Worm (Caenorhabditis elegans): ENCODE measurements around the gene sshk-1.

sshk-1 gene

ce11 chrV:20815842-20816241, at the start of gene sshk-1:
Gene sshk-1, plus strand, starts transcription at chrV:20816142.
- TF ChIP-seq tab-1 (GFP tag; IDR thresholded peaks at IDR 0.05) (no peak), ref-1 (GFP tag; conservative IDR thresholded peaks at IDR 0.05) (no peak), flt-1 (GFP tag; IDR thresholded peaks at IDR 0.05) (no peak), ztf-29 (GFP tag; IDR thresholded peaks at IDR 0.05) (no peak)

ce11 chrV:20770061-20770460, 45.9 kb upstream of the sshk-1 start, which contains the start of gene elp-1:
Gene elp-1, minus strand, starts transcription at chrV:20770161.
- TF ChIP-seq flt-1 (GFP tag; IDR thresholded peaks at IDR 0.05), result no peak
- no peak for TF ChIP-seq tab-1 (GFP tag; IDR thresholded peaks at IDR 0.05)
- no peak for TF ChIP-seq cog-1 (tag; optimal IDR thresholded peaks at IDR 0.05)
- no peak for TF ChIP-seq klf-2 (GFP tag; conservative IDR thresholded peaks at IDR 0.05)
- no peak for TF ChIP-seq T22C8.4 (GFP tag; IDR thresholded peaks at IDR 0.05)
- TF ChIP-seq ref-1 (GFP tag; conservative IDR thresholded peaks at IDR 0.05), result no peak
- no peak for TF ChIP-seq med-1 (GFP tag; optimal IDR thresholded peaks at IDR 0.05; ENCODE audit: insufficient read depth)
- TF ChIP-seq ztf-29 (GFP tag; IDR thresholded peaks at IDR 0.05), result no peak
- TF ChIP-seq ztf-23 (GFP tag; IDR thresholded peaks at IDR 0.05), result no peak

ce11 chrV:20770846-20771245, 45.1 kb upstream of the sshk-1 start:
- TF ChIP-seq ztf-29 (GFP tag; IDR thresholded peaks at IDR 0.05), result no peak
- TF ChIP-seq med-1 (GFP tag; optimal IDR thresholded peaks at IDR 0.05; ENCODE audit: insufficient read depth), result no peak
- TF ChIP-seq ztf-23 (GFP tag; IDR thresholded peaks at IDR 0.05), result no peak

- TF ChIP-seq flt-1 (GFP tag; IDR thresholded peaks at IDR 0.05) (no peak), ztf-23 (GFP tag; IDR thresholded peaks at IDR 0.05) (no peak), ref-1 (GFP tag; conservative IDR thresholded peaks at IDR 0.05) (no peak), tab-1 (GFP tag; IDR thresholded peaks at IDR 0.05) (no peak), cog-1 (tag; optimal IDR thresholded peaks at IDR 0.05) (no peak), klf-2 (GFP tag; conservative IDR thresholded peaks at IDR 0.05) (no peak), T22C8.4 (GFP tag; IDR thresholded peaks at IDR 0.05) (no peak), ztf-29 (GFP tag; IDR thresholded peaks at IDR 0.05) (no peak)
These were observed 44.2 kb upstream of the sshk-1 start for ce11 chrV:20771702-20772101.

- TF ChIP-seq med-1 (GFP tag; optimal IDR thresholded peaks at IDR 0.05; ENCODE audit: insufficient read depth), result no peak
- no peak for TF ChIP-seq ztf-29 (GFP tag; IDR thresholded peaks at IDR 0.05)
- no peak for TF ChIP-seq T22C8.4 (GFP tag; IDR thresholded peaks at IDR 0.05)
- no peak for TF ChIP-seq tab-1 (GFP tag; IDR thresholded peaks at IDR 0.05)
- no peak for TF ChIP-seq flt-1 (GFP tag; IDR thresholded peaks at IDR 0.05)
- no peak for TF ChIP-seq ref-1 (GFP tag; conservative IDR thresholded peaks at IDR 0.05)
- TF ChIP-seq ztf-23 (GFP tag; IDR thresholded peaks at IDR 0.05), result no peak
- TF ChIP-seq cog-1 (tag; optimal IDR thresholded peaks at IDR 0.05), result no peak
- no peak for TF ChIP-seq klf-2 (GFP tag; conservative IDR thresholded peaks at IDR 0.05)
These were observed 42.3 kb upstream of the sshk-1 start, which contains the start of gene F38A6.5 for ce11 chrV:20773647-20774046. Gene F38A6.5, minus strand, starts transcription at chrV:20773747.

- no peak for TF ChIP-seq tab-1 (GFP tag; IDR thresholded peaks at IDR 0.05)
- TF ChIP-seq klf-2 (GFP tag; conservative IDR thresholded peaks at IDR 0.05), result no peak
- TF ChIP-seq med-1 (GFP tag; optimal IDR thresholded peaks at IDR 0.05; ENCODE audit: insufficient read depth), result no peak
- no peak for TF ChIP-seq T22C8.4 (GFP tag; IDR thresholded peaks at IDR 0.05)
- TF ChIP-seq cog-1 (tag; optimal IDR thresholded peaks at IDR 0.05), result no peak
- no peak for TF ChIP-seq ztf-23 (GFP tag; IDR thresholded peaks at IDR 0.05)
- TF ChIP-seq ztf-29 (GFP tag; IDR thresholded peaks at IDR 0.05), result no peak
- no peak for TF ChIP-seq ref-1 (GFP tag; conservative IDR thresholded peaks at IDR 0.05)
- TF ChIP-seq flt-1 (GFP tag; IDR thresholded peaks at IDR 0.05), result no peak
These were observed 40.7 kb upstream of the sshk-1 start, which contains the start of gene F38A6.4 for ce11 chrV:20775269-20775668. Gene F38A6.4, minus strand, starts transcription at chrV:20775369.

- TF ChIP-seq flt-1 (GFP tag; IDR thresholded peaks at IDR 0.05) (no peak), ztf-29 (GFP tag; IDR thresholded peaks at IDR 0.05) (no peak), ztf-23 (GFP tag; IDR thresholded peaks at IDR 0.05) (no peak)
These were observed 39.2 kb upstream of the sshk-1 start for ce11 chrV:20776761-20777160.

ce11 chrV:20778257-20778697, 37.7 kb upstream of the sshk-1 start:
- no peak for TF ChIP-seq ztf-29 (GFP tag; IDR thresholded peaks at IDR 0.05)
- TF ChIP-seq T22C8.4 (GFP tag; IDR thresholded peaks at IDR 0.05), result no peak
- peak; percentile 87 for TF ChIP-seq cog-1 (tag; optimal IDR thresholded peaks at IDR 0.05)
- peak; percentile 51; the same call in 1 of the 2 replicates for TF ChIP-seq flt-1 (GFP tag; IDR thresholded peaks at IDR 0.05)
- no peak for TF ChIP-seq med-1 (GFP tag; optimal IDR thresholded peaks at IDR 0.05; ENCODE audit: insufficient read depth)
- TF ChIP-seq klf-2 (GFP tag; conservative IDR thresholded peaks at IDR 0.05), result no peak
- no peak for TF ChIP-seq ref-1 (GFP tag; conservative IDR thresholded peaks at IDR 0.05)
- no peak for TF ChIP-seq tab-1 (GFP tag; IDR thresholded peaks at IDR 0.05)
- TF ChIP-seq ztf-23 (GFP tag; IDR thresholded peaks at IDR 0.05), result 0 out of 2 replicates have a peak, but pooled peaks have one; percentile 5

ce11 chrV:20778886-20779285, 37.1 kb upstream of the sshk-1 start:
- TF ChIP-seq ref-1 (GFP tag; conservative IDR thresholded peaks at IDR 0.05), result no peak
- no peak for TF ChIP-seq tab-1 (GFP tag; IDR thresholded peaks at IDR 0.05)
- no peak for TF ChIP-seq klf-2 (GFP tag; conservative IDR thresholded peaks at IDR 0.05)
- no peak for TF ChIP-seq ztf-29 (GFP tag; IDR thresholded peaks at IDR 0.05)
- no peak for TF ChIP-seq cog-1 (tag; optimal IDR thresholded peaks at IDR 0.05)
- TF ChIP-seq T22C8.4 (GFP tag; IDR thresholded peaks at IDR 0.05), result no peak
- TF ChIP-seq ztf-23 (GFP tag; IDR thresholded peaks at IDR 0.05), result no peak
- TF ChIP-seq med-1 (GFP tag; optimal IDR thresholded peaks at IDR 0.05; ENCODE audit: insufficient read depth), result no peak
- TF ChIP-seq flt-1 (GFP tag; IDR thresholded peaks at IDR 0.05), result no peak

- TF ChIP-seq klf-2 (GFP tag; conservative IDR thresholded peaks at IDR 0.05) (no peak), ref-1 (GFP tag; conservative IDR thresholded peaks at IDR 0.05) (no peak), ztf-23 (GFP tag; IDR thresholded peaks at IDR 0.05) (no peak), med-1 (GFP tag; optimal IDR thresholded peaks at IDR 0.05; ENCODE audit: insufficient read depth) (no peak)
These were observed 36.1 kb upstream of the sshk-1 start for ce11 chrV:20779707-20780346.
